Fruit fly (Drosophila melanogaster) whole organism, prepupa: ENCODE data around the gene Cchl.

Source experiments
- CG10631 ChIP-seq: fragments of 200-800 bp; sonication (Bioruptor generic); optimal IDR thresholded peaks from 2 replicates; lab custom pipeline; 2016; ENCODE audit warnings: missing biosample characterization, missing genetic modification characterization
- CG15336 ChIP-seq: fragments of 200-800 bp; sonication (Bioruptor generic); IDR thresholded peaks from 2 replicates; pipeline ENCODE4 v1.3.6; 2022; ENCODE audit warnings: missing biosample characterization, missing genetic modification characterization
- CG1621 ChIP-seq: fragments of 200-800 bp; sonication (Bioruptor generic); optimal IDR thresholded peaks from 3 replicates; lab custom pipeline; 2018; ENCODE audit warnings: missing biosample characterization, mild to moderate bottlenecking, missing genetic modification characterization
- CG16779 ChIP-seq: fragments of 200-800 bp; sonication (Bioruptor generic); optimal IDR thresholded peaks from 3 replicates; lab custom pipeline; 2017; ENCODE audit warnings: missing biosample characterization, mild to moderate bottlenecking, missing genetic modification characterization
- CG3032 ChIP-seq: fragments of 200-800 bp; optimal IDR thresholded peaks from 2 replicates; lab custom pipeline; 2019; ENCODE audit warnings: missing biosample characterization, mild to moderate bottlenecking, missing genetic modification characterization, moderate library complexity
- CG31627 ChIP-seq: fragments of 200-800 bp; sonication (Bioruptor generic); optimal IDR thresholded peaks from 3 replicates; lab custom pipeline; 2016; ENCODE audit warnings: missing biosample characterization, missing genetic modification characterization
- CG3919 ChIP-seq: fragments of 200-800 bp; sonication (Bioruptor generic); optimal IDR thresholded peaks from 3 replicates; lab custom pipeline; 2016; ENCODE audit warnings: missing biosample characterization, missing genetic modification characterization
- CG4318 ChIP-seq: fragments of 200-800 bp; sonication (Bioruptor generic); optimal IDR thresholded peaks from 3 replicates; lab custom pipeline; 2017; ENCODE audit warnings: missing biosample characterization, mild to moderate bottlenecking, missing genetic modification characterization
- CG6163 ChIP-seq: fragments of 200-800 bp; sonication (Bioruptor generic); IDR thresholded peaks from 3 replicates; pipeline ENCODE4 v1.3.6; 2022; ENCODE audit warnings: missing biosample characterization, missing genetic modification characterization
- CG6276 ChIP-seq: fragments of 200-800 bp; sonication (Bioruptor generic); optimal IDR thresholded peaks from 2 replicates; lab custom pipeline; 2017; ENCODE audit warnings: missing biosample characterization, mild to moderate bottlenecking, missing genetic modification characterization
- CG6854 ChIP-seq: fragments of 200-800 bp; sonication (Bioruptor generic); optimal IDR thresholded peaks from 2 replicates; lab custom pipeline; 2017; ENCODE audit warnings: missing biosample characterization, mild to moderate bottlenecking, missing genetic modification characterization
- CG8119 ChIP-seq: fragments of 200-800 bp; sonication (Bioruptor generic); IDR thresholded peaks from 3 replicates; pipeline ENCODE4 v1.3.6; 2022; ENCODE audit warnings: missing biosample characterization, missing genetic modification characterization
- CG8319 ChIP-seq: fragments of 200-800 bp; sonication (Bioruptor generic); optimal IDR thresholded peaks from 3 replicates; lab custom pipeline; 2016; ENCODE audit warnings: missing biosample characterization, missing genetic modification characterization
- Eip75B ChIP-seq: fragments of 200-800 bp; sonication (Bioruptor generic); optimal IDR thresholded peaks from 3 replicates; lab custom pipeline; 2016; ENCODE audit warnings: missing biosample characterization, missing genetic modification characterization
- Eip78C ChIP-seq: fragments of 200-800 bp; sonication (Bioruptor generic); peaks from one replicate; lab custom pipeline; 2016; ENCODE audit warnings: missing biosample characterization, missing genetic modification characterization
- Ets21C ChIP-seq: fragments of 200-800 bp; sonication (Bioruptor generic); optimal IDR thresholded peaks from 3 replicates; lab custom pipeline; 2016; ENCODE audit warnings: missing biosample characterization, missing genetic modification characterization
- Ets96B ChIP-seq: fragments of 200-800 bp; optimal IDR thresholded peaks from 2 replicates; lab custom pipeline; 2019; ENCODE audit warnings: missing biosample characterization, mild to moderate bottlenecking, missing genetic modification characterization, moderate library complexity
- Hr39 ChIP-seq: fragments of 200-800 bp; sonication (Bioruptor generic); optimal IDR thresholded peaks from 2 replicates; lab custom pipeline; 2016; ENCODE audit warnings: missing biosample characterization, missing genetic modification characterization
- Lpt ChIP-seq: fragments of 200-800 bp; sonication (Bioruptor generic); optimal IDR thresholded peaks from 3 replicates; lab custom pipeline; 2016; ENCODE audit warnings: missing biosample characterization, missing genetic modification characterization
- Met ChIP-seq: fragments of 200-800 bp; sonication (Bioruptor generic); optimal IDR thresholded peaks from 3 replicates; lab custom pipeline; 2016; ENCODE audit warnings: missing biosample characterization, missing genetic modification characterization
- OdsH ChIP-seq: fragments of 200-800 bp; sonication (Bioruptor generic); optimal IDR thresholded peaks from 3 replicates; lab custom pipeline; 2016; ENCODE audit warnings: missing biosample characterization, missing genetic modification characterization
- Smox ChIP-seq: fragments of 200-800 bp; sonication (Bioruptor generic); optimal IDR thresholded peaks from 3 replicates; lab custom pipeline; 2016; ENCODE audit warnings: missing biosample characterization, missing genetic modification characterization
- Sox102F ChIP-seq: fragments of 200-800 bp; sonication (Bioruptor generic); optimal IDR thresholded peaks from 2 replicates; lab custom pipeline; 2016; ENCODE audit warnings: missing biosample characterization, mild to moderate bottlenecking, missing genetic modification characterization
- Sox14 ChIP-seq: fragments of 200-800 bp; sonication (Bioruptor generic); optimal IDR thresholded peaks from 3 replicates; lab custom pipeline; 2016; ENCODE audit warnings: missing biosample characterization, missing genetic modification characterization
- Sox15 ChIP-seq: fragments of 200-800 bp; sonication (Bioruptor generic); optimal IDR thresholded peaks from 3 replicates; lab custom pipeline; 2016; ENCODE audit warnings: missing biosample characterization, missing genetic modification characterization
- achi ChIP-seq: fragments of 200-800 bp; sonication (Bioruptor generic); optimal IDR thresholded peaks from 3 replicates; lab custom pipeline; 2016; ENCODE audit warnings: missing biosample characterization, missing genetic modification characterization
- acj6 ChIP-seq: fragments of 200-800 bp; sonication (Bioruptor generic); optimal IDR thresholded peaks from 3 replicates; lab custom pipeline; 2016; ENCODE audit warnings: missing biosample characterization, missing genetic modification characterization
- cyc ChIP-seq: fragments of 200-800 bp; sonication (Bioruptor generic); optimal IDR thresholded peaks from 3 replicates; lab custom pipeline; 2016; ENCODE audit warnings: missing biosample characterization, missing genetic modification characterization
- dsx ChIP-seq: fragments of 200-800 bp; optimal IDR thresholded peaks from 3 replicates; lab custom pipeline; 2019; ENCODE audit warnings: missing biosample characterization, mild to moderate bottlenecking, missing genetic modification characterization, moderate library complexity; ENCODE audit not compliant: poor library complexity, severe bottlenecking
- eg ChIP-seq: fragments of 200-800 bp; sonication (Bioruptor generic); IDR thresholded peaks from 3 replicates; pipeline ENCODE4 v1.3.6; 2022; ENCODE audit warnings: missing biosample characterization, missing genetic modification characterization
- esn ChIP-seq: fragments of 200-800 bp; sonication (Bioruptor generic); optimal IDR thresholded peaks from 2 replicates; lab custom pipeline; 2016; ENCODE audit warnings: missing biosample characterization, mild to moderate bottlenecking, missing genetic modification characterization, moderate library complexity
- fd59A ChIP-seq: fragments of 200-800 bp; sonication (Bioruptor generic); optimal IDR thresholded peaks from 2 replicates; lab custom pipeline; 2017; ENCODE audit warnings: missing biosample characterization, mild to moderate bottlenecking, missing genetic modification characterization, missing genetic modification reagents
- fd85E ChIP-seq: fragments of 200-800 bp; sonication (Bioruptor generic); optimal IDR thresholded peaks from 3 replicates; lab custom pipeline; 2016; ENCODE audit warnings: missing biosample characterization, missing genetic modification characterization
- fkh ChIP-seq: fragments of 200-800 bp; sonication (Bioruptor generic); optimal IDR thresholded peaks from 3 replicates; lab custom pipeline; 2017; ENCODE audit warnings: missing biosample characterization, mild to moderate bottlenecking, missing genetic modification characterization, moderate library complexity
- lz ChIP-seq: fragments of 200-800 bp; sonication (Bioruptor generic); optimal IDR thresholded peaks from 3 replicates; lab custom pipeline; 2016; ENCODE audit warnings: missing biosample characterization, missing genetic modification characterization
- net ChIP-seq: fragments of 200-800 bp; sonication (Bioruptor generic); optimal IDR thresholded peaks from 3 replicates; lab custom pipeline; 2016; ENCODE audit warnings: missing biosample characterization, missing genetic modification characterization
- salr ChIP-seq, 2 experiments: fragments of 200-800 bp; sonication (Bioruptor generic); optimal IDR thresholded peaks; 3 replicates each; lab custom pipeline; 2016 to 2018; ENCODE audit warnings: missing biosample characterization in 2 of 2, missing genetic modification characterization in 2 of 2, mild to moderate bottlenecking in 1 of 2
- spab ChIP-seq: fragments of 200-800 bp; sonication (Bioruptor generic); optimal IDR thresholded peaks from 2 replicates; lab custom pipeline; 2017; ENCODE audit warnings: missing biosample characterization, mild to moderate bottlenecking, missing genetic modification characterization, missing genetic modification reagents
- ss ChIP-seq, 2 experiments: fragments of 200-800 bp; sonication (Bioruptor generic); optimal IDR thresholded peaks; 2 replicates in 1 of 2; 3 replicates in 1 of 2; lab custom pipeline; 2017 to 2018; ENCODE audit warnings: mild to moderate bottlenecking in 2 of 2, missing biosample characterization in 2 of 2, missing genetic modification characterization in 2 of 2, moderate library complexity in 1 of 2
- svp ChIP-seq: fragments of 200-800 bp; sonication (Bioruptor generic); peaks from one replicate; lab custom pipeline; 2016; ENCODE audit warnings: missing biosample characterization, missing genetic modification characterization
- topi ChIP-seq: fragments of 200-800 bp; sonication (Bioruptor generic); optimal IDR thresholded peaks from 3 replicates; lab custom pipeline; 2016; ENCODE audit warnings: missing biosample characterization, missing genetic modification characterization

Gene Cchl

dm6 chr3R:22046723-22047122, 19.4 kb upstream of the Cchl start:
- TF ChIP-seq svp (no peak), acj6 (GFP tag; lab: Kevin White, UChicago) (no peak), Sox14 (GFP tag; lab: Kevin White, UChicago) (no peak), CG8319 (GFP tag; lab: Kevin White, UChicago) (no peak), OdsH (no peak), CG6163 (0 out of 3 replicates have a peak, but pooled peaks have one; percentile 16), fkh (GFP tag; lab: Kevin White, UChicago) (peak; percentile 33)

dm6 chr3R:22046231-22046630, 19.0 kb upstream of the Cchl start:
- TF ChIP-seq CG8119 (GFP tag; lab: Robert Waterston, UW) = peak; percentile 30; the same call in 1 of the 3 replicates
- TF ChIP-seq Hr39 = peak; percentile 15
- TF ChIP-seq topi (GFP tag; lab: Kevin White, UChicago) = peak; percentile 22
- no peak for TF ChIP-seq Eip75B
- peak; percentile 55 for TF ChIP-seq CG15336 (GFP tag; lab: Robert Waterston, UW)
- TF ChIP-seq CG8319 (GFP tag; lab: Kevin White, UChicago) = no peak
- TF ChIP-seq svp = peak; percentile 54
- TF ChIP-seq achi (GFP tag; lab: Kevin White, UChicago) = peak; percentile 2
- peak; percentile 12 for TF ChIP-seq acj6 (GFP tag; lab: Kevin White, UChicago)
- peak; percentile 64 for TF ChIP-seq Eip78C (GFP tag; lab: Kevin White, UChicago)
- peak; percentile 13 for TF ChIP-seq esn (GFP tag; lab: Kevin White, UChicago)
- peak; percentile 40; the same call in 1 of the 3 replicates for TF ChIP-seq eg (GFP tag; lab: Robert Waterston, UW)
- TF ChIP-seq CG6276 (GFP tag; lab: Kevin White, UChicago) = no peak
- TF ChIP-seq CG31627 = peak; percentile 19
- peak; percentile 13 for TF ChIP-seq lz (GFP tag; lab: Kevin White, UChicago)
- no peak for TF ChIP-seq CG16779 (tag; lab: Kevin White, UChicago)
- peak; percentile 10 for TF ChIP-seq Met (GFP tag; lab: Kevin White, UChicago)

- TF ChIP-seq Lpt (GFP tag; lab: Kevin White, UChicago) (no peak), CG15336 (GFP tag; lab: Robert Waterston, UW) (no peak), CG6163 (no peak), CG31627 (no peak), Sox14 (GFP tag; lab: Kevin White, UChicago) (no peak), dsx (GFP tag; lab: Kevin White, UChicago) (no peak), Sox102F (no peak), CG6854 (GFP tag; lab: Kevin White, UChicago) (no peak), net (GFP tag; lab: Kevin White, UChicago) (no peak), ss (GFP tag; optimal IDR thresholded peaks at IDR 0.05; lab: Kevin White, UChicago) (no peak), fkh (GFP tag; lab: Kevin White, UChicago) (no peak), Sox15 (GFP tag; lab: Kevin White, UChicago) (no peak), OdsH (no peak), fd85E (GFP tag; lab: Kevin White, UChicago) (no peak), CG1621 (no peak), fd59A (GFP tag; lab: Kevin White, UChicago) (no peak), Ets21C (GFP tag; lab: Kevin White, UChicago) (no peak), esn (GFP tag; lab: Kevin White, UChicago) (no peak)
These were observed 17.2 kb upstream of the Cchl start for dm6 chr3R:22044443-22044970.

dm6 chr3R:22043748-22044402, 16.6 kb upstream of the Cchl start:
- TF ChIP-seq fkh (GFP tag; lab: Kevin White, UChicago) = peak; percentile 14
- peak; percentile 35 for TF ChIP-seq Met (GFP tag; lab: Kevin White, UChicago)
- TF ChIP-seq topi (GFP tag; lab: Kevin White, UChicago) = peak; percentile 10
- TF ChIP-seq spab (GFP tag; lab: Kevin White, UChicago) = no peak
- TF ChIP-seq dsx (GFP tag; lab: Kevin White, UChicago) = peak; percentile 67
- no peak for TF ChIP-seq CG3032 (tag; lab: Kevin White, UChicago)
- TF ChIP-seq Sox102F = peak; percentile 62
- peak; percentile 40 for TF ChIP-seq cyc (GFP tag; lab: Kevin White, UChicago)
- no peak for TF ChIP-seq Ets96B
- TF ChIP-seq acj6 (GFP tag; lab: Kevin White, UChicago) = peak; percentile 0
- TF ChIP-seq salr (GFP tag; optimal IDR thresholded peaks at IDR 0.05; lab: Kevin White, UChicago) = no peak
- peak; percentile 31 for TF ChIP-seq esn (GFP tag; lab: Kevin White, UChicago)
- no peak for TF ChIP-seq CG4318 (GFP tag; lab: Kevin White, UChicago)
- peak; percentile 62 for TF ChIP-seq Sox14 (GFP tag; lab: Kevin White, UChicago)
- peak; percentile 29 for TF ChIP-seq Smox
- peak; percentile 40 for TF ChIP-seq Hr39
- TF ChIP-seq Eip78C (GFP tag; lab: Kevin White, UChicago) = peak; percentile 76
- peak; percentile 31 for TF ChIP-seq CG10631
- TF ChIP-seq CG6163 = peak; percentile 63
- TF ChIP-seq Lpt (GFP tag; lab: Kevin White, UChicago) = peak; percentile 29
- TF ChIP-seq lz (GFP tag; lab: Kevin White, UChicago) = peak; percentile 32
- peak; percentile 32 to 43 for TF ChIP-seq ss (GFP tag; optimal IDR thresholded peaks at IDR 0.05; lab: Kevin White, UChicago)
- peak; percentile 34 for TF ChIP-seq CG3919 (GFP tag; lab: Kevin White, UChicago)
- no peak for TF ChIP-seq CG15336 (GFP tag; lab: Robert Waterston, UW)
